Fruit fly (Drosophila melanogaster) whole organism, embryonic: Measurements from ENCODE around the gene CG46523.
A peak's percentile ranks its signal among the peaks of the same experiment; 100 is the strongest.

Source experiments
- B-H2 ChIP-seq: fragments of 200-800 bp; sonication (Bioruptor generic); optimal IDR thresholded peaks from 2 replicates; lab custom pipeline; 2018; ENCODE audit warnings: missing biosample characterization, mild to moderate bottlenecking, missing genetic modification characterization
- CG10462 ChIP-seq: fragments of 200-800 bp; sonication (Bioruptor generic); optimal IDR thresholded peaks from 2 replicates; lab custom pipeline; 2016; ENCODE audit warnings: missing biosample characterization, missing genetic modification characterization
- CG11560 ChIP-seq: fragments of 200-800 bp; sonication (Bioruptor generic); IDR thresholded peaks from 3 replicates; pipeline ENCODE4 v1.3.6; 2022; ENCODE audit warnings: missing biosample characterization, missing genetic modification characterization
- CG12299 ChIP-seq: fragments of 200-800 bp; sonication (Bioruptor generic); optimal IDR thresholded peaks from 2 replicates; lab custom pipeline; 2018; ENCODE audit warnings: missing biosample characterization, mild to moderate bottlenecking, missing genetic modification characterization
- CG14050 ChIP-seq: fragments of 200-800 bp; sonication (Bioruptor generic); IDR thresholded peaks from 3 replicates; pipeline ENCODE4 v1.3.6; 2022; ENCODE audit warnings: missing biosample characterization, missing genetic modification characterization
- CG1647 ChIP-seq: fragments of 200-800 bp; sonication (Bioruptor generic); optimal IDR thresholded peaks from 3 replicates; lab custom pipeline; 2016; ENCODE audit warnings: missing biosample characterization, missing genetic modification characterization
- CG17385 ChIP-seq: fragments of 200-800 bp; sonication (Bioruptor generic); optimal IDR thresholded peaks from 3 replicates; lab custom pipeline; 2018; ENCODE audit warnings: missing biosample characterization, mild to moderate bottlenecking, missing genetic modification characterization
- CG17912 ChIP-seq: fragments of 200-800 bp; sonication (Bioruptor generic); optimal IDR thresholded peaks from 2 replicates; lab custom pipeline; 2018; ENCODE audit warnings: missing biosample characterization, mild to moderate bottlenecking, missing genetic modification characterization
- CG2116 ChIP-seq: fragments of 200-800 bp; sonication (Bioruptor generic); optimal IDR thresholded peaks from 3 replicates; lab custom pipeline; 2018; ENCODE audit warnings: missing biosample characterization, mild to moderate bottlenecking, missing genetic modification characterization
- CG31441 ChIP-seq: fragments of 200-800 bp; sonication (Bioruptor generic); IDR thresholded peaks from 2 replicates; pipeline ENCODE4 v1.3.6; 2022; ENCODE audit warnings: missing biosample characterization, missing genetic modification characterization
- CG33557 ChIP-seq: fragments of 200-800 bp; sonication (Bioruptor generic); optimal IDR thresholded peaks from 2 replicates; lab custom pipeline; 2019; ENCODE audit warnings: missing biosample characterization, mild to moderate bottlenecking, missing genetic modification characterization, moderate library complexity
- CG42726 ChIP-seq: fragments of 200-800 bp; sonication (Bioruptor generic); IDR thresholded peaks from 2 replicates; pipeline ENCODE4 v1.3.6; 2022; ENCODE audit warnings: missing biosample characterization, missing genetic modification characterization; ENCODE audit not compliant: partially characterized antibody
- CG4328 ChIP-seq: fragments of 200-800 bp; sonication (Bioruptor generic); optimal IDR thresholded peaks from 3 replicates; lab custom pipeline; 2017; ENCODE audit warnings: missing biosample characterization, missing genetic modification reagents, missing genetic modification characterization
- CG4854 ChIP-seq: fragments of 200-800 bp; sonication (Bioruptor generic); optimal IDR thresholded peaks from 2 replicates; lab custom pipeline; 2016; ENCODE audit warnings: missing biosample characterization, missing genetic modification characterization, inconsistent platforms
- CG6813 ChIP-seq: fragments of 200-800 bp; sonication (Bioruptor generic); optimal IDR thresholded peaks from 2 replicates; lab custom pipeline; 2017; ENCODE audit warnings: missing biosample characterization, missing genetic modification characterization, mild to moderate bottlenecking, moderate library complexity, missing genetic modification reagents
- CG7357 ChIP-seq: fragments of 200-800 bp; sonication (Bioruptor generic); IDR thresholded peaks from 3 replicates; pipeline ENCODE4 v1.3.6; 2022; ENCODE audit warnings: missing biosample characterization, missing genetic modification characterization
- CG7839 ChIP-seq: fragments of 200-800 bp; sonication (Bioruptor generic); optimal IDR thresholded peaks from 3 replicates; lab custom pipeline; 2018; ENCODE audit warnings: missing biosample characterization, mild to moderate bottlenecking, missing genetic modification characterization, moderate library complexity
- CG8290 ChIP-seq, 3 experiments: fragments of 200-800 bp; sonication (Bioruptor generic); optimal IDR thresholded peaks; 2 replicates each; lab custom pipeline; 2016 to 2019; ENCODE audit warnings: missing biosample characterization in 3 of 3, missing genetic modification characterization in 3 of 3, mild to moderate bottlenecking in 2 of 3, moderate library complexity in 1 of 3
- CG8388 ChIP-seq: fragments of 200-800 bp; sonication (Bioruptor generic); optimal IDR thresholded peaks from 2 replicates; lab custom pipeline; 2019; ENCODE audit warnings: missing biosample characterization, mild to moderate bottlenecking, missing genetic modification characterization, moderate library complexity
- Dbx ChIP-seq: fragments of 200-800 bp; sonication (Bioruptor generic); IDR thresholded peaks from 3 replicates; pipeline ENCODE4 v1.3.6; 2022; ENCODE audit warnings: missing biosample characterization, missing genetic modification characterization
- Doc2 ChIP-seq: fragments of 200-800 bp; sonication (Bioruptor generic); IDR thresholded peaks from 2 replicates; pipeline ENCODE4 v1.3.6; 2022; ENCODE audit warnings: missing biosample characterization, missing genetic modification characterization
- Dref ChIP-seq: fragments of 200-800 bp; sonication (Bioruptor generic); IDR thresholded peaks from 2 replicates; pipeline ENCODE4 v1.3.6; 2022; ENCODE audit warnings: missing biosample characterization, missing genetic modification characterization
- E2f1 ChIP-seq: fragments of 200-800 bp; sonication (Bioruptor generic); IDR thresholded peaks from 2 replicates; pipeline ENCODE4 v1.3.6; 2022; ENCODE audit warnings: missing biosample characterization, missing genetic modification characterization
- E2f2 ChIP-seq: fragments of 200-800 bp; sonication (Bioruptor generic); IDR thresholded peaks from 2 replicates; pipeline ENCODE4 v1.3.6; 2022; ENCODE audit warnings: missing biosample characterization, missing genetic modification characterization
- HLH54F ChIP-seq: fragments of 200-800 bp; sonication (Bioruptor generic); optimal IDR thresholded peaks from 3 replicates; lab custom pipeline; 2016; ENCODE audit warnings: missing biosample characterization, missing genetic modification characterization
- Hand ChIP-seq: fragments of 200-800 bp; sonication (Bioruptor generic); optimal IDR thresholded peaks from 2 replicates; lab custom pipeline; 2017; ENCODE audit warnings: mild to moderate bottlenecking, missing biosample characterization, missing genetic modification reagents, missing genetic modification characterization
- Hey ChIP-seq: fragments of 200-800 bp; sonication (Bioruptor generic); optimal IDR thresholded peaks from 3 replicates; lab custom pipeline; 2018; ENCODE audit warnings: missing biosample characterization, mild to moderate bottlenecking, missing genetic modification characterization
- Hr3 ChIP-seq: fragments of 200-800 bp; sonication (Bioruptor generic); optimal IDR thresholded peaks from 3 replicates; lab custom pipeline; 2016; ENCODE audit warnings: missing biosample characterization, missing genetic modification characterization
- Jarid2 ChIP-seq: fragments of 200-800 bp; sonication (Bioruptor generic); optimal IDR thresholded peaks from 3 replicates; lab custom pipeline; 2017; ENCODE audit warnings: mild to moderate bottlenecking, missing biosample characterization, missing genetic modification reagents, missing genetic modification characterization
- Lpt ChIP-seq: fragments of >200 bp; optimal IDR thresholded peaks from 2 replicates; lab custom pipeline; 2018; ENCODE audit warnings: missing biosample characterization, missing genetic modification characterization
- NK7.1 ChIP-seq: fragments of 200-800 bp; sonication (Bioruptor generic); optimal IDR thresholded peaks from 3 replicates; lab custom pipeline; 2016; ENCODE audit warnings: missing biosample characterization, missing genetic modification characterization
- Nf-YA ChIP-seq: fragments of 200-800 bp; sonication (Bioruptor generic); IDR thresholded peaks from 2 replicates; pipeline ENCODE4 v1.3.6; 2022; ENCODE audit warnings: missing biosample characterization, missing genetic modification characterization
- Poxn ChIP-seq: fragments of 200-800 bp; sonication (Bioruptor generic); IDR thresholded peaks from 2 replicates; pipeline ENCODE4 v1.3.6; 2022; ENCODE audit warnings: missing biosample characterization, missing genetic modification characterization
- Sox100B ChIP-seq: fragments of 200-800 bp; sonication (Bioruptor generic); optimal IDR thresholded peaks from 3 replicates; lab custom pipeline; 2018; ENCODE audit warnings: missing biosample characterization, mild to moderate bottlenecking, missing genetic modification characterization
- Vsx1 ChIP-seq: fragments of 200-800 bp; sonication (Bioruptor generic); optimal IDR thresholded peaks from 2 replicates; lab custom pipeline; 2017; ENCODE audit warnings: missing biosample characterization, mild to moderate bottlenecking, missing genetic modification characterization, missing genetic modification reagents
- bowl ChIP-seq: fragments of 200-800 bp; sonication (Bioruptor generic); IDR thresholded peaks from 2 replicates; pipeline ENCODE4 v1.3.6; 2022; ENCODE audit warnings: missing biosample characterization, missing genetic modification characterization
- caup ChIP-seq: fragments of 200-800 bp; sonication (Bioruptor generic); optimal IDR thresholded peaks from 3 replicates; lab custom pipeline; 2017; ENCODE audit warnings: missing biosample characterization, mild to moderate bottlenecking, missing genetic modification characterization, moderate library complexity; ENCODE audit not compliant: severe bottlenecking
- dpn ChIP-seq, 2 experiments: fragments of 200-800 bp; sonication (Bioruptor generic); optimal IDR thresholded peaks; 3 replicates each; lab custom pipeline; 2016; ENCODE audit warnings: missing biosample characterization in 2 of 2, missing genetic modification characterization in 2 of 2
- dysf ChIP-seq: fragments of 200-800 bp; sonication (Bioruptor generic); IDR thresholded peaks from 3 replicates; pipeline ENCODE4 v1.3.6; 2022; ENCODE audit warnings: missing biosample characterization, missing genetic modification characterization
- eve ChIP-seq, 2 experiments: fragments of >200 bp; optimal IDR thresholded peaks; 2 replicates each; lab custom pipeline; 2017; ENCODE audit warnings: missing biosample characterization in 2 of 2, missing genetic modification characterization in 2 of 2
- fu2 ChIP-seq: fragments of 200-800 bp; sonication (Bioruptor generic); optimal IDR thresholded peaks from 2 replicates; lab custom pipeline; 2016; ENCODE audit warnings: missing biosample characterization, missing genetic modification characterization
- klu ChIP-seq: fragments of 200-800 bp; sonication (Bioruptor generic); IDR thresholded peaks from 2 replicates; pipeline ENCODE4 v1.3.6; 2022; ENCODE audit warnings: missing biosample characterization, missing genetic modification characterization
- luna ChIP-seq: fragments of 200-800 bp; sonication (Bioruptor generic); optimal IDR thresholded peaks from 2 replicates; lab custom pipeline; 2016; ENCODE audit warnings: missing biosample characterization, missing genetic modification characterization
- nau ChIP-seq: fragments of 200-800 bp; sonication (Bioruptor generic); optimal IDR thresholded peaks from 3 replicates; lab custom pipeline; 2017; ENCODE audit warnings: missing biosample characterization, mild to moderate bottlenecking, missing genetic modification characterization, missing genetic modification reagents
- p53 ChIP-seq: fragments of 200-800 bp; sonication (Bioruptor generic); optimal IDR thresholded peaks from 2 replicates; lab custom pipeline; 2016; ENCODE audit warnings: missing biosample characterization, missing genetic modification characterization
- pzg ChIP-seq: fragments of 200-800 bp; sonication (Bioruptor generic); optimal IDR thresholded peaks from 3 replicates; lab custom pipeline; 2018; ENCODE audit warnings: missing biosample characterization, mild to moderate bottlenecking, missing genetic modification characterization, moderate library complexity
- sim ChIP-seq: fragments of 200-800 bp; sonication (Bioruptor generic); IDR thresholded peaks from 2 replicates; pipeline ENCODE4 v1.3.6; 2022; ENCODE audit warnings: missing biosample characterization, missing genetic modification characterization
- sqz ChIP-seq: fragments of 200-800 bp; sonication (Bioruptor generic); optimal IDR thresholded peaks from 3 replicates; lab custom pipeline; 2018; ENCODE audit warnings: missing biosample characterization, mild to moderate bottlenecking, missing genetic modification characterization
- trem ChIP-seq: fragments of 200-800 bp; optimal IDR thresholded peaks from 3 replicates; lab custom pipeline; 2019; ENCODE audit warnings: missing biosample characterization, mild to moderate bottlenecking, missing genetic modification characterization, moderate library complexity
- tup ChIP-seq: fragments of 200-800 bp; sonication (Bioruptor generic); optimal IDR thresholded peaks from 2 replicates; lab custom pipeline; 2016; ENCODE audit warnings: missing biosample characterization, mild to moderate bottlenecking, missing genetic modification characterization, moderate library complexity
- vnd ChIP-seq: fragments of 200-800 bp; sonication (Bioruptor generic); IDR thresholded peaks from 3 replicates; pipeline ENCODE4 v1.3.6; 2022; ENCODE audit warnings: missing biosample characterization, missing genetic modification characterization; ENCODE audit not compliant: partially characterized antibody

CG46523 gene

DNA sequence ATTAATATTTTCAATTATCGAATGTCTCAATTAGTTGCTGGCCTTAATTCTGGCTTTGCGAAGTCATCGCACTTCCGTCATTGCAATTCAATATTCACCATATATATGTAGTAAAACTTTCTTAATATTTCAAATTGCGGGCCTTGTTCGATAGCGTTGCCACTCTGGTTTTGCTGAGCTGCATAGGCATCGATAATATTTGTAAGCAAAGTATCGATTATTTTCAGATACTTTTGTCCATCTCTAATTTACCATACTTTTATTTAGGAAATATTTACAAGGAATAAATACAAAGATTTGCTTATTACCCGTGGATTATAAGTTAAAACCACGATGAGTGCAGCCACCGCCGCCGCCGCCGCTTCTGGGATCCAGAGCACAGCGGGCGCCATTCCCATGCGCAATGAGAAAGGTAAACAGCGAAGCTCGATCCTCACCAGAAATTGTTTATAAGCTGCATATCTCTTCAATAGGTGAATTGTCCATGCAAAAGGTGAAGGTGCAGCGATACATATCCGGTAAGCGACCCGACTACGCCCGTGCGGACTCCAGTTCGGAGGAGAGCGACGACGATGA, 2.0 kb upstream of the CG46523 start, which contains the start of gene Mfap1 (continued):
- no peak for TF ChIP-seq bowl (GFP tag; lab: Robert Waterston, UW)
- TF ChIP-seq sqz (GFP tag; lab: Kevin White, UChicago), result no peak
- no peak for TF ChIP-seq CG8290 (GFP tag; optimal IDR thresholded peaks at IDR 0.05; lab: Kevin White, UChicago)
- TF ChIP-seq CG8290 (tag; optimal IDR thresholded peaks at IDR 0.05; lab: Kevin White, UChicago), result no peak
- TF ChIP-seq CG11560 (tag; lab: Robert Waterston, UW), result no peak
- TF ChIP-seq Jarid2 (GFP tag; lab: Kevin White, UChicago), result no peak
- no peak for TF ChIP-seq Hr3
- TF ChIP-seq klu (GFP tag; lab: Robert Waterston, UW), result no peak
- no peak for TF ChIP-seq dysf (GFP tag; lab: Robert Waterston, UW)
- TF ChIP-seq CG8388 (GFP tag; lab: Kevin White, UChicago), result no peak
- no peak for TF ChIP-seq CG31441 (GFP tag; lab: Robert Waterston, UW)
- TF ChIP-seq CG12299 (tag; lab: Kevin White, UChicago), result no peak
- peak; percentile 96 for TF ChIP-seq CG2116
- TF ChIP-seq pzg, result peak; percentile 75
- no peak for TF ChIP-seq CG33557
- TF ChIP-seq CG6813 (GFP tag; lab: Kevin White, UChicago), result no peak
- no peak for TF ChIP-seq NK7.1 (GFP tag; lab: Kevin White, UChicago)
- no peak for TF ChIP-seq CG7839
- TF ChIP-seq Nf-YA (GFP tag; lab: Robert Waterston, UW), result no peak
- peak; percentile 98 for TF ChIP-seq E2f2 (GFP tag; lab: Robert Waterston, UW)
- TF ChIP-seq Sox100B (GFP tag; lab: Kevin White, UChicago), result no peak
- peak; percentile 21; the same call in 1 of the 3 replicates for TF ChIP-seq Dbx (GFP tag; lab: Robert Waterston, UW)
- no peak for TF ChIP-seq Hey (tag; lab: Kevin White, UChicago)
- TF ChIP-seq trem, result peak; percentile 46
- no peak for TF ChIP-seq CG1647 (GFP tag; lab: Kevin White, UChicago)
- no peak for TF ChIP-seq CG7357 (GFP tag; lab: Robert Waterston, UW)
- no peak for TF ChIP-seq CG14050 (GFP tag; lab: Robert Waterston, UW)
- TF ChIP-seq Hand, result no peak
- no peak for TF ChIP-seq tup (GFP tag; lab: Kevin White, UChicago)
- TF ChIP-seq caup, result no peak
- 0 out of 3 replicates have a peak, but pooled peaks have one; percentile 43 for TF ChIP-seq vnd
- TF ChIP-seq Dref (GFP tag; lab: Robert Waterston, UW), result peak; percentile 80
- no peak for TF ChIP-seq B-H2 (GFP tag; lab: Kevin White, UChicago)
- no peak for TF ChIP-seq fu2 (GFP tag; lab: Kevin White, UChicago)
- no peak; the same call in 1 of the 2 replicates for TF ChIP-seq CG42726 (GFP tag; lab: Robert Waterston, UW)
- TF ChIP-seq Doc2, result no peak
- no peak for TF ChIP-seq sim
- TF ChIP-seq E2f1, result no peak
- TF ChIP-seq nau (GFP tag; lab: Kevin White, UChicago), result no peak
- no peak for TF ChIP-seq p53 (GFP tag; lab: Kevin White, UChicago)
- TF ChIP-seq Lpt (GFP tag; lab: Kevin White, UChicago), result no peak
- no peak for TF ChIP-seq luna (GFP tag; lab: Kevin White, UChicago)
- no peak for TF ChIP-seq Poxn (GFP tag; lab: Robert Waterston, UW)
- TF ChIP-seq Vsx1 (GFP tag; lab: Kevin White, UChicago), result no peak
- no peak for TF ChIP-seq CG17912
- no peak for TF ChIP-seq dpn (GFP tag; optimal IDR thresholded peaks at IDR 0.05; lab: Kevin White, UChicago)
- TF ChIP-seq CG4328 (GFP tag; lab: Kevin White, UChicago), result no peak
- TF ChIP-seq CG10462 (GFP tag; lab: Kevin White, UChicago), result no peak
- no peak for TF ChIP-seq HLH54F (GFP tag; lab: Kevin White, UChicago)
- TF ChIP-seq eve (GFP tag; optimal IDR thresholded peaks at IDR 0.05; lab: Kevin White, UChicago), result no peak
- no peak for TF ChIP-seq CG4854
- TF ChIP-seq CG17385 (GFP tag; lab: Kevin White, UChicago), result no peak
